Worm (Caenorhabditis elegans) whole organism, L1 larva: Measurements from ENCODE around the gene C06A8.8.

Experiments used
- blmp-1 ChIP-seq: fragments of 150-350 bp; optimal IDR thresholded peaks from 2 replicates; lab custom pipeline; 2014; ENCODE audit warnings: missing biosample characterization, missing genetic modification characterization
- dpl-1 ChIP-seq, 3 experiments: fragments of 150-350 bp in 2 of 3; sonication (generic microtip) in 1 of 3; optimal IDR thresholded peaks; 2 replicates each; lab custom pipeline; 2014 to 2017; ENCODE audit warnings: missing biosample characterization in 3 of 3, missing genetic modification characterization in 3 of 3, missing genetic modification reagents in 3 of 3
- jun-1 ChIP-seq: fragments of 150-350 bp; optimal IDR thresholded peaks from 2 replicates; lab custom pipeline; 2014; ENCODE audit warnings: missing biosample characterization, missing genetic modification reagents, missing genetic modification characterization
- nhr-28 ChIP-seq: fragments of 150-350 bp; optimal IDR thresholded peaks from 2 replicates; lab custom pipeline; 2014; ENCODE audit warnings: missing biosample characterization, missing genetic modification characterization
- nhr-76 ChIP-seq: sonication (generic microtip); optimal IDR thresholded peaks from 2 replicates; lab custom pipeline; 2017; ENCODE audit warnings: missing biosample characterization, missing genetic modification characterization
- rnt-1 ChIP-seq: sonication (generic microtip); optimal IDR thresholded peaks from 2 replicates; lab custom pipeline; 2016; ENCODE audit warnings: mild to moderate bottlenecking, missing genetic modification characterization, moderate library complexity, missing compliant biosample characterization
- unc-30 ChIP-seq: sonication (generic microtip); optimal IDR thresholded peaks from 2 replicates; lab custom pipeline; 2017; ENCODE audit warnings: missing biosample characterization, missing genetic modification characterization
- zag-1 ChIP-seq: fragments of 150-350 bp; optimal IDR thresholded peaks from 2 replicates; lab custom pipeline; 2014; ENCODE audit warnings: missing biosample characterization, missing genetic modification characterization

ce11 chrII:7778273-7778672, 6.5 kb upstream of the C06A8.8 start:
- no peak for TF ChIP-seq nhr-28 (tag; lab: Kevin White, UChicago)
- no peak for TF ChIP-seq dpl-1 (GFP tag; optimal IDR thresholded peaks at IDR 0.05; lab: Kevin White, UChicago)
- TF ChIP-seq zag-1 (tag; lab: Kevin White, UChicago) = no peak
- no peak for TF ChIP-seq blmp-1 (tag; lab: Kevin White, UChicago)
- TF ChIP-seq nhr-76 (tag; lab: Kevin White, UChicago) = no peak
- TF ChIP-seq rnt-1 (tag; lab: Kevin White, UChicago) = no peak
- no peak for TF ChIP-seq unc-30
- no peak for TF ChIP-seq jun-1
